Worm (Caenorhabditis elegans) whole organism, young adult: ENCODE measurements around the gene fbn-1.
A peak's percentile ranks its signal among the peaks of the same experiment; 100 is the strongest.

Source experiments
- C06A6.2 ChIP-seq: fragments of 200-800 bp; sonication (Bioruptor generic); conservative IDR thresholded peaks from 2 replicates; pipeline ENCODE4 v1.3.6; 2022; ENCODE audit warnings: missing genetic modification characterization, missing compliant biosample characterization
- F49E8.2 ChIP-seq: sonication (generic microtip); optimal IDR thresholded peaks from 3 replicates; lab custom pipeline; 2017; ENCODE audit warnings: missing genetic modification characterization, mild to moderate bottlenecking, missing compliant biosample characterization, antibody characterized with exemption, moderate library complexity; ENCODE audit not compliant: insufficient read depth
- T07F8.4 ChIP-seq: sonication (generic microtip); optimal IDR thresholded peaks from 2 replicates; lab custom pipeline; 2016; ENCODE audit warnings: mild to moderate bottlenecking, missing genetic modification characterization, moderate library complexity, missing compliant biosample characterization
- ama-1 ChIP-seq, 3 experiments: fragments of 150-350 bp in 1 of 3; sonication (generic microtip) in 2 of 3; optimal IDR thresholded peaks; 2 replicates each; lab custom pipeline; 2014 to 2018; ENCODE audit warnings: missing biosample characterization in 2 of 3, missing genetic modification characterization in 2 of 3, missing genetic modification reagents in 2 of 3
- let-607 ChIP-seq, 2 experiments: fragments of 200-800 bp in 1 of 2; sonication (Bioruptor generic) in 1 of 2; sonication (generic microtip) in 1 of 2; optimal IDR thresholded peaks; 2 replicates each; lab custom pipeline; 2016 to 2018; ENCODE audit warnings: mild to moderate bottlenecking in 2 of 2, missing compliant biosample characterization in 2 of 2, missing genetic modification characterization in 2 of 2, moderate library complexity in 2 of 2, missing genotype in 1 of 2
- lsy-27 ChIP-seq: sonication (generic microtip); optimal IDR thresholded peaks from 2 replicates; lab custom pipeline; 2017; ENCODE audit warnings: missing genetic modification characterization, mild to moderate bottlenecking, missing compliant biosample characterization, antibody characterized with exemption, missing genotype, borderline replicate concordance; ENCODE audit not compliant: insufficient read depth
- mes-4 ChIP-seq: sonication (generic microtip); optimal IDR thresholded peaks from 2 replicates; lab custom pipeline; 2016; ENCODE audit warnings: missing genotype, missing genetic modification characterization, missing compliant biosample characterization
- pbrm-1 ChIP-seq: fragments of 200-800 bp; sonication (Bioruptor generic); IDR thresholded peaks from 2 replicates; pipeline ENCODE4 v1.3.6; 2022; ENCODE audit warnings: missing genetic modification reagents, missing genetic modification characterization, missing compliant biosample characterization
- tbx-9 ChIP-seq: sonication (generic microtip); optimal IDR thresholded peaks from 2 replicates; lab custom pipeline; 2016; ENCODE audit warnings: borderline replicate concordance, missing genetic modification characterization, inconsistent platforms, missing compliant biosample characterization

DNA sequence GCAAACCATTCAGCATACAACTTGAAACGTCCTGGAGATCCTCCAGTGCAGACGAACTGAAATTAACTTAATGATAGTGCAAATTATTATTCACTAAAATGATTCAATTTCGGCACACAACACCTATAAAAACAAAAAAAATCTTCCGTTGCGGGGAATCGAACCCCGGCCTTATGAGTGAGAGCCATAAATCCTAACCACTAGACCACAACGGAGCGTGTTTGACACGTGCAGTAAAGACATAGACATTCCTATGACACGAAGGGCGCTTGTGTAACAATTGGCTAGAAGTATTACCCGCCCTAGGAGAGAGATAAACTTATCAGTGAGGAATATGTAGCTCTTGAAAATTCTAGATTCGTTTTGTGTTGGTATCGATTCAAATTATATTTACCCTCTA is 16.8 kb downstream of the fbn-1 start:
- no peak for TF ChIP-seq pbrm-1
- peak; percentile 45 for TF ChIP-seq F49E8.2 (tag; lab: Kevin White, UChicago)
- no peak for TF ChIP-seq T07F8.4
- no peak for TF ChIP-seq let-607 (tag; optimal IDR thresholded peaks at IDR 0.05; lab: Kevin White, UChicago)
- no peak for TF ChIP-seq ama-1 (optimal IDR thresholded peaks at IDR 0.05; lab: Kevin White, UChicago)
- TF ChIP-seq ama-1 (GFP tag; optimal IDR thresholded peaks at IDR 0.05; lab: Kevin White, UChicago), result peak in 1 of 2 experiments; percentile 37
- TF ChIP-seq C06A6.2 (GFP tag; lab: Robert Waterston, UW), result no peak
- peak; percentile 1 for TF ChIP-seq mes-4 (tag; lab: Kevin White, UChicago)
- TF ChIP-seq tbx-9 (tag; lab: Kevin White, UChicago), result no peak
- TF ChIP-seq lsy-27, result peak; percentile 20
